Worm (Caenorhabditis elegans) whole organism, late embryonic: ENCODE measurements around the gene srw-6.

ENCODE experiments used
- C08G9.2 ChIP-seq: sonication (generic microtip); optimal IDR thresholded peaks from 2 replicates; lab custom pipeline; 2016; ENCODE audit warnings: mild to moderate bottlenecking, missing genetic modification characterization, moderate library complexity, missing compliant biosample characterization
- K02D7.2 ChIP-seq: sonication (generic microtip); optimal IDR thresholded peaks from 2 replicates; lab custom pipeline; 2017; ENCODE audit warnings: mild to moderate bottlenecking, missing genetic modification characterization, missing compliant biosample characterization
- ceh-14 ChIP-seq: sonication (generic microtip); optimal IDR thresholded peaks from 2 replicates; lab custom pipeline; 2016; ENCODE audit warnings: missing genotype, missing genetic modification characterization, missing compliant biosample characterization
- ceh-18 ChIP-seq: sonication (generic microtip); optimal IDR thresholded peaks from 2 replicates; lab custom pipeline; 2016; ENCODE audit warnings: missing genetic modification characterization, missing compliant biosample characterization
- ceh-19 ChIP-seq: fragments of 200-800 bp; sonication (Bioruptor generic); optimal IDR thresholded peaks from 2 replicates; lab custom pipeline; 2018; ENCODE audit warnings: mild to moderate bottlenecking, missing genetic modification characterization, missing compliant biosample characterization
- ceh-24 ChIP-seq: sonication (generic microtip); optimal IDR thresholded peaks from 2 replicates; lab custom pipeline; 2016; ENCODE audit warnings: mild to moderate bottlenecking, missing genetic modification characterization, missing compliant biosample characterization
- ceh-34 ChIP-seq: sonication (generic microtip); optimal IDR thresholded peaks from 2 replicates; lab custom pipeline; 2016; ENCODE audit warnings: mild to moderate bottlenecking, missing genetic modification characterization, missing compliant biosample characterization
- ceh-9 ChIP-seq: sonication (generic microtip); optimal IDR thresholded peaks from 2 replicates; lab custom pipeline; 2016; ENCODE audit warnings: mild to moderate bottlenecking, missing genetic modification characterization, inconsistent platforms, missing compliant biosample characterization
- che-1 ChIP-seq: sonication (generic microtip); optimal IDR thresholded peaks from 2 replicates; lab custom pipeline; 2016; ENCODE audit warnings: mild to moderate bottlenecking, missing genetic modification characterization, missing compliant biosample characterization
- elt-4 ChIP-seq: sonication (generic microtip); optimal IDR thresholded peaks from 2 replicates; lab custom pipeline; 2016; ENCODE audit warnings: missing genetic modification characterization, missing compliant biosample characterization
- ets-4 ChIP-seq: sonication (generic microtip); optimal IDR thresholded peaks from 2 replicates; lab custom pipeline; 2016; ENCODE audit warnings: missing genetic modification characterization, missing compliant biosample characterization
- eyg-1 ChIP-seq: sonication (generic microtip); optimal IDR thresholded peaks from 2 replicates; lab custom pipeline; 2016; ENCODE audit warnings: missing genotype, missing genetic modification characterization, missing compliant biosample characterization
- fax-1 ChIP-seq: sonication (generic microtip); optimal IDR thresholded peaks from 2 replicates; lab custom pipeline; 2016; ENCODE audit warnings: missing genotype, missing genetic modification characterization, missing compliant biosample characterization
- fkh-10 ChIP-seq: fragments of 150-350 bp; optimal IDR thresholded peaks from 2 replicates; lab custom pipeline; 2014; ENCODE audit warnings: missing biosample characterization, missing genetic modification reagents, missing genetic modification characterization
- fkh-6 ChIP-seq: sonication (generic microtip); optimal IDR thresholded peaks from 2 replicates; lab custom pipeline; 2016; ENCODE audit warnings: missing genetic modification characterization, missing compliant biosample characterization
- gmeb-2 ChIP-seq: sonication (generic microtip); optimal IDR thresholded peaks from 2 replicates; lab custom pipeline; 2016; ENCODE audit warnings: missing genetic modification characterization, inconsistent platforms, missing compliant biosample characterization
- hlh-15 ChIP-seq: sonication (generic microtip); optimal IDR thresholded peaks from 2 replicates; lab custom pipeline; 2016; ENCODE audit warnings: missing genetic modification characterization, missing compliant biosample characterization
- hlh-30 ChIP-seq: sonication (generic microtip); optimal IDR thresholded peaks from 2 replicates; lab custom pipeline; 2017; ENCODE audit warnings: antibody characterized with exemption, missing genetic modification characterization, missing compliant biosample characterization; ENCODE audit not compliant: insufficient read depth
- hlh-6 ChIP-seq: sonication (generic microtip); optimal IDR thresholded peaks from 2 replicates; lab custom pipeline; 2016; ENCODE audit warnings: missing genotype, missing genetic modification characterization, missing compliant biosample characterization
- hlh-8 ChIP-seq: sonication (generic microtip); optimal IDR thresholded peaks from 2 replicates; lab custom pipeline; 2016; ENCODE audit warnings: missing genotype, missing genetic modification characterization, missing compliant biosample characterization
- lim-6 ChIP-seq: sonication (generic microtip); optimal IDR thresholded peaks from 2 replicates; lab custom pipeline; 2016; ENCODE audit warnings: missing genetic modification characterization, missing compliant biosample characterization
- mec-3 ChIP-seq: sonication (generic microtip); optimal IDR thresholded peaks from 2 replicates; lab custom pipeline; 2016; ENCODE audit warnings: borderline replicate concordance, missing genetic modification characterization, missing compliant biosample characterization
- nfya-1 ChIP-seq: sonication (generic microtip); optimal IDR thresholded peaks from 2 replicates; lab custom pipeline; 2017; ENCODE audit warnings: missing genetic modification characterization, mild to moderate bottlenecking, missing compliant biosample characterization, antibody characterized with exemption, moderate library complexity
- nhr-11 ChIP-seq: fragments of 150-350 bp; optimal IDR thresholded peaks from 2 replicates; lab custom pipeline; 2014; ENCODE audit warnings: missing biosample characterization, missing genetic modification characterization
- npax-4 ChIP-seq: sonication (generic microtip); optimal IDR thresholded peaks from 2 replicates; lab custom pipeline; 2016; ENCODE audit warnings: missing genetic modification characterization, missing compliant biosample characterization
- odd-2 ChIP-seq: sonication (generic microtip); optimal IDR thresholded peaks from 2 replicates; lab custom pipeline; 2017; ENCODE audit warnings: antibody characterized with exemption, mild to moderate bottlenecking, missing genetic modification characterization, missing compliant biosample characterization
- pag-3 ChIP-seq: sonication (generic microtip); optimal IDR thresholded peaks from 2 replicates; lab custom pipeline; 2016; ENCODE audit warnings: missing compliant biosample characterization, missing genetic modification characterization, borderline replicate concordance
- pax-1 ChIP-seq: fragments of 150-350 bp; optimal IDR thresholded peaks from 2 replicates; lab custom pipeline; 2014; ENCODE audit warnings: missing biosample characterization, missing genetic modification characterization
- pha-2 ChIP-seq: sonication (generic microtip); optimal IDR thresholded peaks from 2 replicates; lab custom pipeline; 2017; ENCODE audit warnings: mild to moderate bottlenecking, missing genetic modification characterization, missing compliant biosample characterization
- pqm-1 ChIP-seq: sonication (generic microtip); optimal IDR thresholded peaks from 2 replicates; lab custom pipeline; 2016; ENCODE audit warnings: missing genetic modification characterization, missing compliant biosample characterization
- pros-1 ChIP-seq: fragments of 150-350 bp; optimal IDR thresholded peaks from 2 replicates; lab custom pipeline; 2014; ENCODE audit warnings: missing biosample characterization, missing genetic modification reagents, missing genetic modification characterization
- ref-2 ChIP-seq: sonication (generic microtip); optimal IDR thresholded peaks from 2 replicates; lab custom pipeline; 2016; ENCODE audit warnings: missing genetic modification characterization, missing compliant biosample characterization
- rnt-1 ChIP-seq: sonication (generic microtip); optimal IDR thresholded peaks from 2 replicates; lab custom pipeline; 2016; ENCODE audit warnings: missing genetic modification characterization, missing compliant biosample characterization
- sdc-2 ChIP-seq: sonication (generic microtip); optimal IDR thresholded peaks from 2 replicates; lab custom pipeline; 2016; ENCODE audit warnings: missing genotype, missing genetic modification characterization, missing compliant biosample characterization
- sox-2 ChIP-seq: fragments of 200-800 bp; sonication (Bioruptor generic); IDR thresholded peaks from 2 replicates; pipeline ENCODE4 v1.3.6; 2022; ENCODE audit warnings: missing genetic modification reagents, missing genetic modification characterization, missing compliant biosample characterization
- sox-4 ChIP-seq: sonication (generic microtip); optimal IDR thresholded peaks from 2 replicates; lab custom pipeline; 2017; ENCODE audit warnings: mild to moderate bottlenecking, missing genetic modification characterization, inconsistent platforms, missing compliant biosample characterization
- tbx-2 ChIP-seq: sonication (generic microtip); optimal IDR thresholded peaks from 2 replicates; lab custom pipeline; 2016; ENCODE audit warnings: missing genetic modification characterization, missing compliant biosample characterization
- ttx-3 ChIP-seq: sonication (generic microtip); optimal IDR thresholded peaks from 2 replicates; lab custom pipeline; 2016; ENCODE audit warnings: missing genetic modification reagents, missing genetic modification characterization, missing compliant biosample characterization
- unc-42 ChIP-seq: sonication (generic microtip); optimal IDR thresholded peaks from 2 replicates; lab custom pipeline; 2016; ENCODE audit warnings: missing genotype, missing genetic modification characterization, missing compliant biosample characterization
- unc-86 ChIP-seq: sonication (generic microtip); optimal IDR thresholded peaks from 2 replicates; lab custom pipeline; 2016; ENCODE audit warnings: missing genetic modification characterization, missing compliant biosample characterization
- ztf-16 ChIP-seq: sonication (generic microtip); optimal IDR thresholded peaks from 2 replicates; lab custom pipeline; 2017; ENCODE audit warnings: missing genetic modification characterization, missing compliant biosample characterization

The srw-6 gene

ce11 chrV:3790424-3790823, 18.0 kb upstream of the srw-6 start:
- TF ChIP-seq fkh-10 (GFP tag; lab: Kevin White, UChicago) (no peak), sox-4 (tag; lab: Kevin White, UChicago) (no peak), hlh-6 (no peak), ceh-19 (GFP tag; lab: Kevin White, UChicago) (no peak), ttx-3 (tag; lab: Kevin White, UChicago) (no peak), elt-4 (no peak), pax-1 (tag; lab: Kevin White, UChicago) (no peak)

- TF ChIP-seq hlh-30 (tag; lab: Kevin White, UChicago) = no peak
- TF ChIP-seq che-1 (tag; lab: Kevin White, UChicago) = no peak
- TF ChIP-seq pqm-1 (tag; lab: Kevin White, UChicago) = no peak
- TF ChIP-seq pha-2 (tag; lab: Kevin White, UChicago) = no peak
- TF ChIP-seq ceh-14 = no peak
- no peak for TF ChIP-seq fkh-6 (tag; lab: Kevin White, UChicago)
These were observed 8.7 kb upstream of the srw-6 start for ce11 chrV:3799737-3800136.

ce11 chrV:3800378-3800777, 8.1 kb upstream of the srw-6 start, which contains the start of gene srt-30:
Gene srt-30 (minus strand): TSS chrV:3800478.
- TF ChIP-seq ceh-14 (no peak), ref-2 (tag; lab: Kevin White, UChicago) (no peak), ztf-16 (tag; lab: Kevin White, UChicago) (no peak), unc-42 (no peak), tbx-2 (tag; lab: Kevin White, UChicago) (no peak), nhr-11 (no peak), pha-2 (tag; lab: Kevin White, UChicago) (no peak), npax-4 (no peak), ceh-34 (tag; lab: Kevin White, UChicago) (no peak), hlh-15 (tag; lab: Kevin White, UChicago) (no peak), ceh-9 (tag; lab: Kevin White, UChicago) (no peak), unc-86 (no peak), pag-3 (tag; lab: Kevin White, UChicago) (no peak), ceh-18 (tag; lab: Kevin White, UChicago) (no peak), sdc-2 (no peak), mec-3 (tag; lab: Kevin White, UChicago) (no peak), ceh-24 (tag; lab: Kevin White, UChicago) (no peak), elt-4 (no peak), gmeb-2 (tag; lab: Kevin White, UChicago) (no peak), eyg-1 (no peak)

- no peak for TF ChIP-seq rnt-1
- TF ChIP-seq fax-1 (tag; lab: Kevin White, UChicago) = no peak
These were observed 6.5 kb upstream of the srw-6 start for ce11 chrV:3801787-3802417.

ce11 chrV:3803343-3803742, 5.1 kb upstream of the srw-6 start, which contains the start of gene cyp-33C8:
Gene cyp-33C8 (minus strand): TSS chrV:3803542.
- no peak for TF ChIP-seq C08G9.2 (tag; lab: Kevin White, UChicago)
- TF ChIP-seq ttx-3 (tag; lab: Kevin White, UChicago) = no peak
- TF ChIP-seq hlh-8 = no peak
- TF ChIP-seq eyg-1 = no peak
- TF ChIP-seq pha-2 (tag; lab: Kevin White, UChicago) = no peak

ce11 chrV:3805499-3805898, 2.9 kb upstream of the srw-6 start, which contains the start of gene R08F11.4:
Gene R08F11.4 (minus strand): TSS chrV:3805527.
- TF ChIP-seq pax-1 (tag; lab: Kevin White, UChicago) (no peak), lim-6 (tag; lab: Kevin White, UChicago) (no peak), sdc-2 (no peak), ceh-24 (tag; lab: Kevin White, UChicago) (no peak), sox-2 (GFP tag; lab: Robert Waterston, UW) (no peak), mec-3 (tag; lab: Kevin White, UChicago) (no peak), tbx-2 (tag; lab: Kevin White, UChicago) (no peak), ceh-34 (tag; lab: Kevin White, UChicago) (no peak), che-1 (tag; lab: Kevin White, UChicago) (no peak), unc-42 (no peak), K02D7.2 (tag; lab: Kevin White, UChicago) (no peak), pha-2 (tag; lab: Kevin White, UChicago) (no peak), pros-1 (tag; lab: Kevin White, UChicago) (no peak), gmeb-2 (tag; lab: Kevin White, UChicago) (no peak), nfya-1 (tag; lab: Kevin White, UChicago) (no peak), hlh-6 (no peak), odd-2 (no peak), pag-3 (tag; lab: Kevin White, UChicago) (no peak), ets-4 (tag; lab: Kevin White, UChicago) (no peak)
